Fruit fly (Drosophila melanogaster): Measurements from ENCODE around the gene CG12620.

DNA sequence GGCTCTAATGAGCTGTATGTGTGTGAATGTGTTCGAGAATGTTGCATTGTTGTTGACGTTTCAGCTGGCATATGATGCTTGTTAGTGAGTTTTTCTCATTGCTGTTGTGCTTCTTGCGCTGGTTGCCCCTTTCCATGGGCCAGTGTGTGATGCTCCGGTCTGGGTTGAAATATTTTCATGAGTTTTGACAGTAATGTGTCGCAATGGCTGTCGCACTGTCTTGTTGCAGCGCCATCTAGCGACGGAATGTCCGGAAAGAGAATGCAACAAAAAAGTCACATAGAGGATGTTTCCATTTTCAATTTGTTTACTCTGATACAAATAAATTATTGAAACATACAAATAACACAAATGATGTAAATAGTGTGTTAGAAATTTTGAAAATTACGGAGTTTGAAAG, 5.3 kb downstream of the CG12620 start:
- TF ChIP-seq ttk (optimal IDR thresholded peaks at IDR 0.05) (no peak), Myc (optimal IDR thresholded peaks at IDR 0.05) (no peak)

Data from Kc167 (cell line).